Fruit fly (Drosophila melanogaster) Kc167 (cell line): Measurements from ENCODE around the gene Acp29AB.

Experiments used
- h ChIP-seq: fragments of >200 bp; optimal IDR thresholded peaks from 3 replicates; lab custom pipeline; 2018; ENCODE audit warnings: missing external identifiers
- psq ChIP-seq: fragments of >200 bp; optimal IDR thresholded peaks from 2 replicates; lab custom pipeline; 2017; ENCODE audit warnings: missing external identifiers
- ttk ChIP-seq: sonication (Bioruptor generic); optimal IDR thresholded peaks from 2 replicates; lab custom pipeline; 2017; ENCODE audit warnings: missing external identifiers

- TF ChIP-seq ttk (lab: Kevin White, UChicago) (no peak), h (lab: Kevin White, UChicago) (no peak), psq (no peak)
These were observed 18.5 kb upstream of the Acp29AB start, which contains the start of gene Naglu for dm6 chr2L:8411530-8411929.
